Worm (Caenorhabditis elegans) whole organism, young adult: ENCODE data around the gene R53.8.

Experiments used
- D2030.7 ChIP-seq: fragments of 200-800 bp; sonication (Bioruptor generic); IDR thresholded peaks from 2 replicates; pipeline ENCODE4 v1.3.6; 2022; ENCODE audit warnings: missing genetic modification reagents, missing genetic modification characterization, missing compliant biosample characterization
- F22D6.2 ChIP-seq: sonication (generic microtip); optimal IDR thresholded peaks from 2 replicates; lab custom pipeline; 2016; ENCODE audit warnings: mild to moderate bottlenecking, missing genetic modification characterization, missing compliant biosample characterization
- F23B12.7 ChIP-seq: sonication (generic microtip); optimal IDR thresholded peaks from 2 replicates; lab custom pipeline; 2017; ENCODE audit warnings: missing genetic modification characterization, mild to moderate bottlenecking, missing compliant biosample characterization, antibody characterized with exemption, moderate library complexity; ENCODE audit not compliant: insufficient read depth
- F37B4.10 ChIP-seq: fragments of 200-800 bp; sonication (Bioruptor generic); IDR thresholded peaks from 2 replicates; pipeline ENCODE4 v1.3.6; 2022; ENCODE audit warnings: missing genetic modification characterization, missing compliant biosample characterization
- F49E8.2 ChIP-seq: sonication (generic microtip); optimal IDR thresholded peaks from 3 replicates; lab custom pipeline; 2017; ENCODE audit warnings: missing genetic modification characterization, mild to moderate bottlenecking, missing compliant biosample characterization, antibody characterized with exemption, moderate library complexity; ENCODE audit not compliant: insufficient read depth
- F57A8.1 ChIP-seq: fragments of 200-800 bp; sonication (Bioruptor generic); optimal IDR thresholded peaks from 2 replicates; lab custom pipeline; 2018; ENCODE audit warnings: mild to moderate bottlenecking, missing genetic modification characterization, moderate library complexity, missing compliant biosample characterization
- F57C9.4 ChIP-seq: sonication (generic microtip); optimal IDR thresholded peaks from 2 replicates; lab custom pipeline; 2017; ENCODE audit warnings: mild to moderate bottlenecking, missing genetic modification characterization, missing compliant biosample characterization
- K11D2.4 ChIP-seq: fragments of 200-800 bp; sonication (Bioruptor generic); IDR thresholded peaks from 2 replicates; pipeline ENCODE4 v1.3.6; 2022; ENCODE audit warnings: missing genetic modification reagents, missing genetic modification characterization, missing compliant biosample characterization
- Y56A3A.18 ChIP-seq: fragments of 200-800 bp; sonication (Bioruptor generic); IDR thresholded peaks from 2 replicates; pipeline ENCODE4 v1.3.6; 2022; ENCODE audit warnings: missing genetic modification reagents, missing genetic modification characterization, missing compliant biosample characterization
- Y67H2A.10 ChIP-seq: fragments of 200-800 bp; sonication (Bioruptor generic); conservative IDR thresholded peaks from 2 replicates; pipeline ENCODE4 v1.3.6; 2022; ENCODE audit warnings: missing genetic modification reagents, missing genetic modification characterization, missing compliant biosample characterization
- Y79H2A.3 ChIP-seq: fragments of 200-800 bp; sonication (Bioruptor generic); conservative IDR thresholded peaks from 2 replicates; pipeline ENCODE4 v1.3.6; 2022; ENCODE audit warnings: missing genetic modification reagents, missing genetic modification characterization, missing compliant biosample characterization
- ZK185.1 ChIP-seq: sonication (generic microtip); optimal IDR thresholded peaks from 2 replicates; lab custom pipeline; 2016; ENCODE audit warnings: mild to moderate bottlenecking, missing genetic modification characterization, missing compliant biosample characterization; ENCODE audit not compliant: poor library complexity, severe bottlenecking
- aptf-2 ChIP-seq: fragments of 200-800 bp; sonication (Bioruptor generic); conservative IDR thresholded peaks from 2 replicates; pipeline ENCODE4 v1.3.6; 2022; ENCODE audit warnings: missing genetic modification reagents, missing genetic modification characterization, missing compliant biosample characterization
- attf-3 ChIP-seq: fragments of 200-800 bp; sonication (Bioruptor generic); conservative IDR thresholded peaks from 2 replicates; pipeline ENCODE4 v1.3.6; 2022; ENCODE audit warnings: missing genetic modification reagents, missing genetic modification characterization, missing compliant biosample characterization
- ceh-100 ChIP-seq: fragments of 200-800 bp; sonication (Bioruptor generic); IDR thresholded peaks from 2 replicates; pipeline ENCODE4 v1.3.6; 2022; ENCODE audit warnings: missing genetic modification reagents, missing genetic modification characterization, missing compliant biosample characterization
- ceh-40 ChIP-seq: fragments of 200-800 bp; sonication (Bioruptor generic); IDR thresholded peaks from 2 replicates; pipeline ENCODE4 v1.3.6; 2022; ENCODE audit warnings: missing genetic modification characterization, missing compliant biosample characterization
- ceh-91 ChIP-seq: fragments of 200-800 bp; sonication (Bioruptor generic); IDR thresholded peaks from 2 replicates; pipeline ENCODE4 v1.3.6; 2022; ENCODE audit warnings: missing genetic modification reagents, missing genetic modification characterization, missing compliant biosample characterization
- dpff-1 ChIP-seq: sonication (generic microtip); optimal IDR thresholded peaks from 2 replicates; lab custom pipeline; 2017; ENCODE audit warnings: mild to moderate bottlenecking, missing genetic modification characterization, missing compliant biosample characterization
- egl-18 ChIP-seq: fragments of 200-800 bp; sonication (Bioruptor generic); IDR thresholded peaks from 2 replicates; pipeline ENCODE4 v1.3.6; 2022; ENCODE audit warnings: missing genetic modification reagents, missing genetic modification characterization, missing compliant biosample characterization
- ets-4 ChIP-seq: fragments of 200-800 bp; sonication (Bioruptor generic); optimal IDR thresholded peaks from 2 replicates; lab custom pipeline; 2018; ENCODE audit warnings: mild to moderate bottlenecking, missing genetic modification characterization, missing compliant biosample characterization
- fkh-3 ChIP-seq: sonication (generic microtip); optimal IDR thresholded peaks from 2 replicates; lab custom pipeline; 2016; ENCODE audit warnings: mild to moderate bottlenecking, missing genetic modification characterization, missing compliant biosample characterization
- hlh-12 ChIP-seq: sonication (generic microtip); optimal IDR thresholded peaks from 2 replicates; lab custom pipeline; 2016; ENCODE audit warnings: missing genetic modification characterization, missing compliant biosample characterization
- hmg-20 ChIP-seq: fragments of 200-800 bp; sonication (Bioruptor generic); IDR thresholded peaks from 2 replicates; pipeline ENCODE4 v1.3.6; 2022; ENCODE audit warnings: missing genetic modification reagents, missing genetic modification characterization, missing compliant biosample characterization
- hrde-1 ChIP-seq: sonication (generic microtip); optimal IDR thresholded peaks from 2 replicates; lab custom pipeline; 2016; ENCODE audit warnings: missing genetic modification characterization, mild to moderate bottlenecking, missing compliant biosample characterization, moderate library complexity, missing genotype, missing genetic modification reagents, borderline replicate concordance
- hsf-1 ChIP-seq: fragments of 200-800 bp; sonication (Bioruptor generic); IDR thresholded peaks from 2 replicates; pipeline ENCODE4 v1.3.6; 2022; ENCODE audit warnings: missing genetic modification reagents, missing genetic modification characterization, missing compliant biosample characterization
- lag-1 ChIP-seq: fragments of 200-800 bp; sonication (Bioruptor generic); IDR thresholded peaks from 2 replicates; pipeline ENCODE4 v1.3.6; 2022; ENCODE audit warnings: missing genetic modification reagents, missing genetic modification characterization, missing compliant biosample characterization
- let-607 ChIP-seq, 2 experiments: fragments of 200-800 bp in 1 of 2; sonication (Bioruptor generic) in 1 of 2; sonication (generic microtip) in 1 of 2; optimal IDR thresholded peaks; 2 replicates each; lab custom pipeline; 2016 to 2018; ENCODE audit warnings: mild to moderate bottlenecking in 2 of 2, missing compliant biosample characterization in 2 of 2, missing genetic modification characterization in 2 of 2, moderate library complexity in 2 of 2, missing genotype in 1 of 2
- lin-26 ChIP-seq: fragments of 200-800 bp; sonication (Bioruptor generic); IDR thresholded peaks from 2 replicates; pipeline ENCODE4 v1.3.6; 2022; ENCODE audit warnings: missing genetic modification reagents, missing genetic modification characterization, missing compliant biosample characterization
- lin-35 ChIP-seq, 3 experiments: fragments of 150-350 bp in 2 of 3; sonication (generic microtip) in 1 of 3; optimal IDR thresholded peaks; 2 replicates each; lab custom pipeline; 2014 to 2018; ENCODE audit warnings: missing biosample characterization in 3 of 3, missing genetic modification characterization in 3 of 3, missing genetic modification reagents in 3 of 3
- lin-40 ChIP-seq: sonication (generic microtip); optimal IDR thresholded peaks from 2 replicates; lab custom pipeline; 2016; ENCODE audit warnings: missing genetic modification characterization, mild to moderate bottlenecking, missing compliant biosample characterization, missing genotype, missing genetic modification reagents
- lsl-1 ChIP-seq: fragments of 200-800 bp; sonication (Bioruptor generic); optimal IDR thresholded peaks from 2 replicates; lab custom pipeline; 2018; ENCODE audit warnings: mild to moderate bottlenecking, missing genetic modification characterization, moderate library complexity, missing compliant biosample characterization
- lsy-27 ChIP-seq: sonication (generic microtip); optimal IDR thresholded peaks from 2 replicates; lab custom pipeline; 2017; ENCODE audit warnings: missing genetic modification characterization, mild to moderate bottlenecking, missing compliant biosample characterization, antibody characterized with exemption, missing genotype, borderline replicate concordance; ENCODE audit not compliant: insufficient read depth
- mcd-1 ChIP-seq: fragments of 200-800 bp; sonication (Bioruptor generic); IDR thresholded peaks from 2 replicates; pipeline ENCODE4 v1.3.6; 2022; ENCODE audit warnings: missing genetic modification reagents, missing genetic modification characterization, missing compliant biosample characterization
- nfya-1 ChIP-seq: sonication (generic microtip); optimal IDR thresholded peaks from 2 replicates; lab custom pipeline; 2017; ENCODE audit warnings: antibody characterized with exemption, missing compliant biosample characterization, missing genetic modification characterization, borderline replicate concordance; ENCODE audit not compliant: insufficient read depth
- nfyb-1 ChIP-seq: fragments of 200-800 bp; sonication (Bioruptor generic); IDR thresholded peaks from 2 replicates; pipeline ENCODE4 v1.3.6; 2022; ENCODE audit warnings: missing genetic modification reagents, missing genetic modification characterization, missing compliant biosample characterization
- nhr-120 ChIP-seq: fragments of 200-800 bp; sonication (Bioruptor generic); IDR thresholded peaks from 2 replicates; pipeline ENCODE4 v1.3.6; 2022; ENCODE audit warnings: missing genetic modification characterization, missing compliant biosample characterization
- nhr-179 ChIP-seq: sonication (generic microtip); optimal IDR thresholded peaks from 2 replicates; lab custom pipeline; 2016; ENCODE audit warnings: mild to moderate bottlenecking, missing genetic modification characterization, missing compliant biosample characterization
- rec-8 ChIP-seq, 2 experiments: sonication (generic microtip); optimal IDR thresholded peaks; 2 replicates each; lab custom pipeline; 2016; ENCODE audit warnings: mild to moderate bottlenecking in 2 of 2, missing genetic modification characterization in 2 of 2, missing genetic modification reagents in 2 of 2, missing genotype in 2 of 2, missing biosample characterization in 1 of 2, missing compliant biosample characterization in 1 of 2, moderate library complexity in 1 of 2
- rpc-1 ChIP-seq, 2 experiments: fragments of 150-350 bp in 1 of 2; sonication (generic microtip) in 1 of 2; optimal IDR thresholded peaks; 2 replicates each; lab custom pipeline; 2014 to 2018; ENCODE audit warnings: missing biosample characterization in 1 of 2, missing genetic modification characterization in 1 of 2, missing genetic modification reagents in 1 of 2, missing genotype in 1 of 2
- snpc-1.1 ChIP-seq: sonication (generic microtip); optimal IDR thresholded peaks from 2 replicates; lab custom pipeline; 2017; ENCODE audit warnings: missing genetic modification characterization, mild to moderate bottlenecking, missing compliant biosample characterization, antibody characterized with exemption, moderate library complexity, missing genotype, missing genetic modification reagents; ENCODE audit not compliant: insufficient read depth
- sptf-2 ChIP-seq: fragments of 200-800 bp; sonication (Bioruptor generic); optimal IDR thresholded peaks from 2 replicates; lab custom pipeline; 2018; ENCODE audit warnings: mild to moderate bottlenecking, missing genetic modification characterization, missing compliant biosample characterization
- zfh-2 ChIP-seq: fragments of 200-800 bp; sonication (Bioruptor generic); conservative IDR thresholded peaks from 2 replicates; pipeline ENCODE4 v1.3.6; 2022; ENCODE audit warnings: missing genetic modification reagents, missing genetic modification characterization, missing compliant biosample characterization
- ztf-22 ChIP-seq: fragments of 200-800 bp; sonication (Bioruptor generic); optimal IDR thresholded peaks from 2 replicates; lab custom pipeline; 2018; ENCODE audit warnings: mild to moderate bottlenecking, missing genetic modification characterization, moderate library complexity, missing compliant biosample characterization
- ztf-25 ChIP-seq: fragments of 200-800 bp; sonication (Bioruptor generic); IDR thresholded peaks from 2 replicates; pipeline ENCODE4 v1.3.6; 2022; ENCODE audit warnings: missing genetic modification reagents, missing genetic modification characterization, missing compliant biosample characterization
- ztf-26 ChIP-seq: sonication (generic microtip); optimal IDR thresholded peaks from 2 replicates; lab custom pipeline; 2017; ENCODE audit warnings: missing genetic modification characterization, missing compliant biosample characterization
- ztf-28 ChIP-seq: fragments of 200-800 bp; sonication (Bioruptor generic); IDR thresholded peaks from 2 replicates; pipeline ENCODE4 v1.3.6; 2022; ENCODE audit warnings: missing genetic modification reagents, missing genetic modification characterization, missing compliant biosample characterization
- ztf-6 ChIP-seq: fragments of 200-800 bp; sonication (Bioruptor generic); IDR thresholded peaks from 2 replicates; pipeline ENCODE4 v1.3.6; 2022; ENCODE audit warnings: missing genetic modification reagents, missing genetic modification characterization, missing compliant biosample characterization

R53.8 gene

ce11 chrII:10016013-10016412 is 39.5 kb downstream of the R53.8 start, which contains the start of gene lec-2:
Gene lec-2 (minus strand): TSS chrII:10016183.
- no peak for TF ChIP-seq rec-8 (tag; optimal IDR thresholded peaks at IDR 0.05; lab: Kevin White, UChicago)
- no peak for TF ChIP-seq Y79H2A.3 (GFP tag; lab: Robert Waterston, UW)
- TF ChIP-seq Y56A3A.18 (GFP tag; lab: Robert Waterston, UW) = no peak
- no peak for TF ChIP-seq nhr-179
- TF ChIP-seq F57A8.1 (GFP tag; lab: Kevin White, UChicago) = no peak
- no peak for TF ChIP-seq F57C9.4 (tag; lab: Kevin White, UChicago)
- no peak for TF ChIP-seq lsl-1
- TF ChIP-seq D2030.7 = no peak
- no peak for TF ChIP-seq attf-3 (GFP tag; lab: Robert Waterston, UW)
- TF ChIP-seq K11D2.4 (GFP tag; lab: Robert Waterston, UW) = peak; percentile 69; the same call in 1 of the 2 replicates
- 0 out of 2 replicates have a peak, but pooled peaks have one; percentile 65 for TF ChIP-seq nfyb-1 (GFP tag; lab: Robert Waterston, UW)
- TF ChIP-seq sptf-2 = no peak
- no peak for TF ChIP-seq ztf-22 (GFP tag; lab: Kevin White, UChicago)
- TF ChIP-seq ztf-28 (GFP tag; lab: Robert Waterston, UW) = no peak
- no peak for TF ChIP-seq egl-18 (GFP tag; lab: Robert Waterston, UW)
- no peak for TF ChIP-seq nfya-1
- TF ChIP-seq aptf-2 (GFP tag; lab: Robert Waterston, UW) = no peak
- no peak for TF ChIP-seq dpff-1 (tag; lab: Kevin White, UChicago)
- no peak for TF ChIP-seq lin-35 (GFP tag; optimal IDR thresholded peaks at IDR 0.05; lab: Kevin White, UChicago)
- no peak for TF ChIP-seq F22D6.2 (tag; lab: Kevin White, UChicago)
- no peak for TF ChIP-seq lsy-27 (tag; lab: Kevin White, UChicago)
- TF ChIP-seq lin-26 (GFP tag; lab: Robert Waterston, UW) = peak; percentile 63
- no peak for TF ChIP-seq ceh-100 (GFP tag; lab: Robert Waterston, UW)
- TF ChIP-seq F37B4.10 = no peak
- TF ChIP-seq F23B12.7 (tag; lab: Kevin White, UChicago) = no peak
- no peak for TF ChIP-seq hlh-12 (tag; lab: Kevin White, UChicago)
- TF ChIP-seq hrde-1 (tag; lab: Kevin White, UChicago) = no peak
- no peak for TF ChIP-seq ztf-6 (GFP tag; lab: Robert Waterston, UW)
- no peak for TF ChIP-seq lag-1 (GFP tag; lab: Robert Waterston, UW)
- TF ChIP-seq lin-40 (tag; lab: Kevin White, UChicago) = peak; percentile 63
- no peak for TF ChIP-seq ceh-91 (GFP tag; lab: Robert Waterston, UW)
- no peak for TF ChIP-seq ceh-40 (GFP tag; lab: Robert Waterston, UW)
- TF ChIP-seq ztf-25 (GFP tag; lab: Robert Waterston, UW) = no peak
- no peak for TF ChIP-seq ets-4
- TF ChIP-seq Y67H2A.10 (GFP tag; lab: Robert Waterston, UW) = no peak
- TF ChIP-seq F49E8.2 (tag; lab: Kevin White, UChicago) = no peak
- TF ChIP-seq fkh-3 (tag; lab: Kevin White, UChicago) = no peak
- TF ChIP-seq mcd-1 (GFP tag; lab: Robert Waterston, UW) = peak; percentile 36; the same call in 1 of the 2 replicates
- no peak for TF ChIP-seq hsf-1 (GFP tag; lab: Robert Waterston, UW)
- no peak for TF ChIP-seq ZK185.1 (tag; lab: Kevin White, UChicago)
- TF ChIP-seq rpc-1 (optimal IDR thresholded peaks at IDR 0.05; lab: Kevin White, UChicago) = no peak
- TF ChIP-seq rpc-1 (tag; optimal IDR thresholded peaks at IDR 0.05; lab: Kevin White, UChicago) = no peak
- TF ChIP-seq snpc-1.1 (tag; lab: Kevin White, UChicago) = no peak
- TF ChIP-seq ztf-26 (tag; lab: Kevin White, UChicago) = peak; percentile 43
- TF ChIP-seq let-607 (tag; optimal IDR thresholded peaks at IDR 0.05; lab: Kevin White, UChicago) = no peak
- TF ChIP-seq hmg-20 (GFP tag; lab: Robert Waterston, UW) = no peak
- TF ChIP-seq zfh-2 (GFP tag; lab: Robert Waterston, UW) = peak; percentile 88
- TF ChIP-seq nhr-120 (GFP tag; lab: Robert Waterston, UW) = no peak
